Fruit fly (Drosophila melanogaster) whole organism, embryonic: Measurements from ENCODE around the gene CG14277.

Experiments used
- ATbp ChIP-seq: fragments of 200-800 bp; sonication (Bioruptor generic); optimal IDR thresholded peaks from 2 replicates; lab custom pipeline; 2017; ENCODE audit warnings: missing biosample characterization, mild to moderate bottlenecking, missing genetic modification characterization, missing genetic modification reagents
- Atf6 ChIP-seq: fragments of 200-800 bp; sonication (Bioruptor generic); IDR thresholded peaks from 2 replicates; pipeline ENCODE4 v1.3.6; 2022; ENCODE audit warnings: missing biosample characterization, missing genetic modification characterization
- CG10267 ChIP-seq: fragments of 200-800 bp; sonication (Bioruptor generic); optimal IDR thresholded peaks from 2 replicates; lab custom pipeline; 2018; ENCODE audit warnings: missing biosample characterization, mild to moderate bottlenecking, missing genetic modification characterization, moderate library complexity
- CG10565 ChIP-seq: fragments of 200-800 bp; sonication (Bioruptor generic); optimal IDR thresholded peaks from 3 replicates; lab custom pipeline; 2016; ENCODE audit warnings: missing biosample characterization, mild to moderate bottlenecking, missing genetic modification characterization
- CG10654 ChIP-seq: fragments of 200-800 bp; sonication (Bioruptor generic); optimal IDR thresholded peaks from 2 replicates; lab custom pipeline; 2016; ENCODE audit warnings: missing biosample characterization, missing genetic modification characterization
- CG11085 ChIP-seq: fragments of 200-800 bp; sonication (Bioruptor generic); IDR thresholded peaks from 2 replicates; pipeline ENCODE4 v1.3.6; 2022; ENCODE audit warnings: missing biosample characterization, missing genetic modification characterization
- CG11695 ChIP-seq: fragments of 200-800 bp; sonication (Bioruptor generic); IDR thresholded peaks from 3 replicates; pipeline ENCODE4 v1.3.6; 2022; ENCODE audit warnings: missing biosample characterization, missing genetic modification characterization
- CG12155 ChIP-seq: fragments of 200-800 bp; sonication (Bioruptor generic); optimal IDR thresholded peaks from 3 replicates; lab custom pipeline; 2016; ENCODE audit warnings: missing biosample characterization, missing genetic modification characterization
- CG12391 ChIP-seq: fragments of 200-800 bp; sonication (Bioruptor generic); optimal IDR thresholded peaks from 3 replicates; lab custom pipeline; 2018; ENCODE audit warnings: missing biosample characterization, mild to moderate bottlenecking, missing genetic modification characterization, moderate library complexity
- CG15011 ChIP-seq: fragments of 200-800 bp; sonication (Bioruptor generic); optimal IDR thresholded peaks from 3 replicates; lab custom pipeline; 2018; ENCODE audit warnings: missing biosample characterization, mild to moderate bottlenecking, missing genetic modification characterization
- CG1602 ChIP-seq: fragments of 200-800 bp; sonication (Bioruptor generic); optimal IDR thresholded peaks from 3 replicates; lab custom pipeline; 2016; ENCODE audit warnings: missing biosample characterization, missing genetic modification characterization
- CG17802 ChIP-seq: fragments of 200-800 bp; sonication (Bioruptor generic); optimal IDR thresholded peaks from 2 replicates; lab custom pipeline; 2018; ENCODE audit warnings: missing biosample characterization, mild to moderate bottlenecking, missing genetic modification characterization, moderate library complexity
- CG18476 ChIP-seq: fragments of 200-800 bp; sonication (Bioruptor generic); optimal IDR thresholded peaks from 2 replicates; lab custom pipeline; 2016; ENCODE audit warnings: missing biosample characterization, mild to moderate bottlenecking, missing genetic modification characterization
- CG18599 ChIP-seq: fragments of 200-800 bp; sonication (Bioruptor generic); optimal IDR thresholded peaks from 3 replicates; lab custom pipeline; 2017; ENCODE audit warnings: missing biosample characterization, missing genetic modification characterization, mild to moderate bottlenecking, moderate library complexity, missing genetic modification reagents
- CG31441 ChIP-seq: fragments of 200-800 bp; sonication (Bioruptor generic); IDR thresholded peaks from 2 replicates; pipeline ENCODE4 v1.3.6; 2022; ENCODE audit warnings: missing biosample characterization, missing genetic modification characterization
- CG3838 ChIP-seq: fragments of 200-800 bp; sonication (Bioruptor generic); optimal IDR thresholded peaks from 3 replicates; lab custom pipeline; 2016; ENCODE audit warnings: missing biosample characterization, missing genetic modification characterization
- CG4328 ChIP-seq: fragments of 200-800 bp; sonication (Bioruptor generic); optimal IDR thresholded peaks from 3 replicates; lab custom pipeline; 2017; ENCODE audit warnings: missing biosample characterization, missing genetic modification reagents, missing genetic modification characterization
- CG4617 ChIP-seq: fragments of 200-800 bp; sonication (Bioruptor generic); optimal IDR thresholded peaks from 3 replicates; lab custom pipeline; 2016; ENCODE audit warnings: missing biosample characterization, missing genetic modification characterization, borderline replicate concordance
- CG6654 ChIP-seq: fragments of 200-800 bp; sonication (Bioruptor generic); optimal IDR thresholded peaks from 2 replicates; lab custom pipeline; 2017; ENCODE audit warnings: missing biosample characterization, mild to moderate bottlenecking, missing genetic modification characterization
- CG8388 ChIP-seq: fragments of 200-800 bp; sonication (Bioruptor generic); optimal IDR thresholded peaks from 2 replicates; lab custom pipeline; 2019; ENCODE audit warnings: missing biosample characterization, mild to moderate bottlenecking, missing genetic modification characterization, moderate library complexity
- CG9215 ChIP-seq: fragments of 200-800 bp; sonication (Bioruptor generic); IDR thresholded peaks from 2 replicates; pipeline ENCODE4 v1.3.6; 2022; ENCODE audit warnings: missing biosample characterization, missing genetic modification characterization
- CTCF ChIP-seq: fragments of 200-800 bp; sonication (Bioruptor generic); optimal IDR thresholded peaks from 2 replicates; lab custom pipeline; 2017; ENCODE audit warnings: missing biosample characterization, mild to moderate bottlenecking, missing genetic modification characterization, moderate library complexity
- CrebB ChIP-seq: fragments of 200-800 bp; sonication (Bioruptor generic); optimal IDR thresholded peaks from 3 replicates; lab custom pipeline; 2018; ENCODE audit warnings: missing biosample characterization, mild to moderate bottlenecking, missing genetic modification characterization
- Dek ChIP-seq: fragments of 200-800 bp; sonication (Bioruptor generic); optimal IDR thresholded peaks from 3 replicates; lab custom pipeline; 2019; ENCODE audit warnings: missing biosample characterization, mild to moderate bottlenecking, missing genetic modification characterization, moderate library complexity
- ERR ChIP-seq: fragments of 200-800 bp; sonication (Bioruptor generic); optimal IDR thresholded peaks from 2 replicates; lab custom pipeline; 2016; ENCODE audit warnings: missing biosample characterization, missing genetic modification characterization
- Elba2 ChIP-seq: fragments of 200-800 bp; sonication (Bioruptor generic); optimal IDR thresholded peaks from 3 replicates; lab custom pipeline; 2016; ENCODE audit warnings: missing biosample characterization, missing genetic modification characterization
- Hr78 ChIP-seq, 2 experiments: fragments of 200-800 bp in 1 of 2; fragments of >200 bp in 1 of 2; sonication (Bioruptor generic) in 1 of 2; optimal IDR thresholded peaks; 2 replicates each; lab custom pipeline; 2017 to 2019; ENCODE audit warnings: missing biosample characterization in 2 of 2, missing genetic modification characterization in 2 of 2, mild to moderate bottlenecking in 1 of 2, moderate library complexity in 1 of 2
- MESR4 ChIP-seq: fragments of 200-800 bp; sonication (Bioruptor generic); optimal IDR thresholded peaks from 2 replicates; lab custom pipeline; 2018; ENCODE audit warnings: missing biosample characterization, mild to moderate bottlenecking, missing genetic modification characterization, moderate library complexity
- Neu2 ChIP-seq: fragments of 200-800 bp; sonication (Bioruptor generic); optimal IDR thresholded peaks from 3 replicates; lab custom pipeline; 2016; ENCODE audit warnings: missing biosample characterization, missing genetic modification characterization, borderline replicate concordance
- Stat92E ChIP-seq, 3 experiments: fragments of >200 bp in 2 of 3; fragments of 200-800 bp in 1 of 3; sonication (Bioruptor generic) in 1 of 3; optimal IDR thresholded peaks; 2 replicates each; lab custom pipeline; 2017 to 2019; ENCODE audit warnings: missing biosample characterization in 3 of 3, missing genetic modification characterization in 3 of 3, mild to moderate bottlenecking in 1 of 3, moderate library complexity in 1 of 3
- Xrp1 ChIP-seq: fragments of 200-800 bp; sonication (Bioruptor generic); IDR thresholded peaks from 2 replicates; pipeline ENCODE4 v1.3.6; 2022; ENCODE audit warnings: missing biosample characterization, missing genetic modification characterization
- bbx ChIP-seq: fragments of 200-800 bp; sonication (Bioruptor generic); IDR thresholded peaks from 2 replicates; pipeline ENCODE4 v1.3.6; 2022; ENCODE audit warnings: missing biosample characterization, missing genetic modification characterization; ENCODE audit not compliant: partially characterized antibody
- caup ChIP-seq: fragments of 200-800 bp; sonication (Bioruptor generic); optimal IDR thresholded peaks from 3 replicates; lab custom pipeline; 2017; ENCODE audit warnings: missing biosample characterization, mild to moderate bottlenecking, missing genetic modification characterization, moderate library complexity; ENCODE audit not compliant: severe bottlenecking
- corto ChIP-seq: fragments of 200-800 bp; sonication (Bioruptor generic); optimal IDR thresholded peaks from 2 replicates; lab custom pipeline; 2016; ENCODE audit warnings: missing biosample characterization, mild to moderate bottlenecking, missing genetic modification characterization, moderate library complexity
- gt ChIP-seq: fragments of 200-800 bp; sonication (Bioruptor generic); IDR thresholded peaks from 2 replicates; pipeline ENCODE4 v1.3.6; 2022; ENCODE audit warnings: missing biosample characterization, missing genetic modification characterization
- hth ChIP-seq: fragments of >200 bp; optimal IDR thresholded peaks from 2 replicates; lab custom pipeline; 2017; ENCODE audit warnings: inconsistent platforms
- insv ChIP-seq, 2 experiments: fragments of 200-800 bp; sonication (Bioruptor generic); optimal IDR thresholded peaks; 3 replicates each; lab custom pipeline; 2016 to 2018; ENCODE audit warnings: missing biosample characterization in 2 of 2, missing genetic modification characterization in 2 of 2
- jumu ChIP-seq: fragments of 200-800 bp; sonication (Bioruptor generic); optimal IDR thresholded peaks from 3 replicates; lab custom pipeline; 2016; ENCODE audit warnings: missing biosample characterization, missing genetic modification characterization
- knrl ChIP-seq: fragments of 200-800 bp; sonication (Bioruptor generic); IDR thresholded peaks from 3 replicates; pipeline ENCODE4 v1.3.6; 2022; ENCODE audit warnings: missing biosample characterization, missing genetic modification characterization; ENCODE audit not compliant: partially characterized antibody
- lola ChIP-seq, 3 experiments: fragments of >200 bp in 2 of 3; fragments of 200-800 bp in 1 of 3; sonication (Bioruptor generic) in 1 of 3; optimal IDR thresholded peaks; 2 replicates each; lab custom pipeline; 2017 to 2019; ENCODE audit warnings: missing biosample characterization in 3 of 3, missing genetic modification characterization in 3 of 3, mild to moderate bottlenecking in 1 of 3, moderate library complexity in 1 of 3
- maf-S ChIP-seq: fragments of 200-800 bp; sonication (Bioruptor generic); optimal IDR thresholded peaks from 2 replicates; lab custom pipeline; 2016; ENCODE audit warnings: missing biosample characterization, missing genetic modification characterization
- onecut ChIP-seq: fragments of 200-800 bp; sonication (Bioruptor generic); IDR thresholded peaks from 2 replicates; pipeline ENCODE4 v1.3.6; 2022; ENCODE audit warnings: missing biosample characterization, missing genetic modification characterization
- prd ChIP-seq, 3 experiments: fragments of >200 bp in 2 of 3; fragments of 200-800 bp in 1 of 3; sonication (Bioruptor generic) in 1 of 3; optimal IDR thresholded peaks in 2 of 3; IDR thresholded peaks in 1 of 3; 2 replicates in 2 of 3; 3 replicates in 1 of 3; pipeline versions ENCODE4 v1.3.6 to Lab custom; 2017 to 2022; ENCODE audit warnings: missing biosample characterization in 1 of 3, missing genetic modification characterization in 1 of 3
- ranshi ChIP-seq: fragments of 200-800 bp; sonication (Bioruptor generic); IDR thresholded peaks from 2 replicates; pipeline ENCODE4 v1.3.6; 2022; ENCODE audit warnings: missing biosample characterization, missing genetic modification characterization
- sc ChIP-seq, 3 experiments: fragments of >200 bp in 2 of 3; fragments of 200-800 bp in 1 of 3; sonication (Bioruptor generic) in 1 of 3; optimal IDR thresholded peaks; 2 replicates in 2 of 3; 3 replicates in 1 of 3; lab custom pipeline; 2017; ENCODE audit warnings: mild to moderate bottlenecking in 1 of 3, missing biosample characterization in 1 of 3, missing genetic modification characterization in 1 of 3, missing genetic modification reagents in 1 of 3
- sima ChIP-seq: fragments of 200-800 bp; sonication (Bioruptor generic); optimal IDR thresholded peaks from 2 replicates; lab custom pipeline; 2016; ENCODE audit warnings: missing biosample characterization, missing genetic modification characterization
- usp ChIP-seq: fragments of >200 bp; optimal IDR thresholded peaks from 2 replicates; lab custom pipeline; 2017; ENCODE audit warnings: missing biosample characterization, missing genetic modification characterization
- vnd ChIP-seq: fragments of 200-800 bp; sonication (Bioruptor generic); IDR thresholded peaks from 3 replicates; pipeline ENCODE4 v1.3.6; 2022; ENCODE audit warnings: missing biosample characterization, missing genetic modification characterization; ENCODE audit not compliant: partially characterized antibody

CG14277 gene

DNA sequence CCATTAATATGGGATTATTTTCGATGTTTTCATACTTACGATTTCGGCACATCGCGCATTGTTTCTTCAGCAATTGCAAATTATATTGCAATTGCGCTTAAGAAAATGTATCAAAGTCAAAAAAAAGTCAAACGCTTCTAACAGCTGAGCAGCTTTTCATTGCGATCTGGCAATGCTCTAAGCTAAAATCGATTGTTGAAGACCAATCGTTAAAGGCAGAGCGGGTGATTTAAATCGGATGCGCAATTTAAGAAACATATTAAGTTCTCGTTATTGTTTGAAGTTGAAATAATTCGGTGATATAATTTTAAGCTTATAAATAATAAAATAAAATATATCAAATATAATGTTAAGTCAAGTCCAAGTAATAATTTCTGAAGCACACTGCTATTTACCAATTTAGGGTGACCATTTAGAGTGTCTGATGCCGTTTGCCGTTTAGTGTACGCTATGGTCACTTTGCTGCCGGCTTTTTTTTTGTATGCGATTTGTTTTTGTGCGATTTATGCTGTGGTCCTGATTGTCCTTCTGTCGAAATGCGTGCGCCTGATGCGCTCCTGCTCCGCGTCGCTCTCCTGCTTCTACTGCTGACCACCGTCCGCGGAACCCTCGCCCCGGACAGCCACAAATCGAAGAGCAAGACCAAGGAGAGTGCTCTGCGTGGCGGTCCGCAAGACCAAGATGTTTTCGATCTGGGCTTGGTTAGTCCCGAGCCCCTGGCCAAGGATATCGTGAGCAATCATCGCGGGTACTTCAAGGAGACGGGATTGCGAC is 45.3 kb upstream of the CG14277 start, which contains the start of the genes CG8475 and CG8460 (continued):
- TF ChIP-seq knrl (GFP tag; lab: Robert Waterston, UW): 0 out of 3 replicates have a peak, but pooled peaks have one; percentile 36
- TF ChIP-seq CG4617 (GFP tag; lab: Kevin White, UChicago): peak; percentile 15
- peak; percentile 51 for TF ChIP-seq onecut
- peak; percentile 48 for TF ChIP-seq CG10267
- no peak for TF ChIP-seq Neu2
- no peak for TF ChIP-seq CG10654 (GFP tag; lab: Kevin White, UChicago)
- TF ChIP-seq ERR (GFP tag; lab: Kevin White, UChicago): peak; percentile 83
- TF ChIP-seq Elba2 (GFP tag; lab: Kevin White, UChicago): no peak
- no peak for TF ChIP-seq Dek
- no peak for TF ChIP-seq CG12391 (tag; lab: Kevin White, UChicago)
- no peak for TF ChIP-seq CG11695 (GFP tag; lab: Robert Waterston, UW)
- peak; percentile 75 for TF ChIP-seq ranshi
- no peak for TF ChIP-seq Atf6 (GFP tag; lab: Robert Waterston, UW)
- no peak for TF ChIP-seq lola (GFP tag; optimal IDR thresholded peaks at IDR 0.05; lab: Kevin White, UChicago)
- TF ChIP-seq insv (GFP tag; optimal IDR thresholded peaks at IDR 0.05; lab: Kevin White, UChicago): no peak
- TF ChIP-seq CG9215 (GFP tag; lab: Robert Waterston, UW): peak; percentile 69

DNA sequence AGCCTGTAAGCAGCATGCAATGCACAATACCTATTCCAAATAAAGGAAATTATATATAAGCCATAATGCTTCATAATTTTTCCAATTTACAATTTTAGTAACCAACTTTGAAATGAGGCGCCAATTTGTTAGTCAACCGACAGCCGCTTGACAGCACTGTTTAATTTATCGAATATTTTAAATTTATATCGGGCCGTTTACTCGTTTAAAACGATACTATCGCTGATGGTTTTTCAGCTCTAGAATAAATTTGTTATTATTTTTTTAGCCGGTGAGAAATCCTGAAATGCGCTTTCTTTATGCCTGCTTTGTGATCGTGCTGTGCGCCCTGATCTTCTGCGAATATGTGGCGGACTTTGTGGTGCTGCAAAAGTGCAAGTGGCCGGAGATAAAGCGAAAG is 43.5 kb upstream of the CG14277 start, which contains the start of gene PGAP5:
PGAP5 (plus strand) TSS at position 126 of the 400 bp plus-strand sequence.
- no peak for TF ChIP-seq CG8388 (GFP tag; lab: Kevin White, UChicago)
- no peak for TF ChIP-seq CG18476
- no peak for TF ChIP-seq CG3838 (GFP tag; lab: Kevin White, UChicago)
- TF ChIP-seq Stat92E (GFP tag; optimal IDR thresholded peaks at IDR 0.05; lab: Kevin White, UChicago): no peak
- TF ChIP-seq CTCF: no peak
- no peak for TF ChIP-seq sc (optimal IDR thresholded peaks at IDR 0.05; lab: Kevin White, UChicago)
- TF ChIP-seq sc (GFP tag; optimal IDR thresholded peaks at IDR 0.05; lab: Kevin White, UChicago): no peak
- no peak for TF ChIP-seq CG6654 (GFP tag; lab: Kevin White, UChicago)
- TF ChIP-seq CG1602 (GFP tag; lab: Kevin White, UChicago): no peak
- TF ChIP-seq prd (optimal IDR thresholded peaks at IDR 0.05; lab: Kevin White, UChicago): no peak
- no peak for TF ChIP-seq prd (GFP tag; IDR thresholded peaks at IDR 0.05; lab: Robert Waterston, UW)
- no peak for TF ChIP-seq caup (GFP tag; lab: Kevin White, UChicago)
- TF ChIP-seq corto (GFP tag; lab: Kevin White, UChicago): peak; percentile 19
- TF ChIP-seq CG15011: no peak
- peak; percentile 87 for TF ChIP-seq vnd (GFP tag; lab: Robert Waterston, UW)
- TF ChIP-seq MESR4 (GFP tag; lab: Kevin White, UChicago): peak; percentile 47
- no peak for TF ChIP-seq jumu
- TF ChIP-seq usp (GFP tag; lab: Kevin White, UChicago): no peak
- TF ChIP-seq CG31441: no peak
- peak; percentile 94 for TF ChIP-seq bbx (GFP tag; lab: Robert Waterston, UW)
- TF ChIP-seq CG17802 (tag; lab: Kevin White, UChicago): no peak
- no peak for TF ChIP-seq sima (GFP tag; lab: Kevin White, UChicago)
- no peak for TF ChIP-seq CrebB (tag; lab: Kevin White, UChicago)
- TF ChIP-seq Xrp1 (GFP tag; lab: Robert Waterston, UW): no peak
- TF ChIP-seq hth: no peak
- peak; percentile 29 for TF ChIP-seq CG12155 (GFP tag; lab: Kevin White, UChicago)
- no peak for TF ChIP-seq gt (GFP tag; lab: Robert Waterston, UW)
- TF ChIP-seq CG18599 (GFP tag; lab: Kevin White, UChicago): no peak
- no peak for TF ChIP-seq maf-S (GFP tag; lab: Kevin White, UChicago)
- no peak for TF ChIP-seq CG11085 (GFP tag; lab: Robert Waterston, UW)
- TF ChIP-seq CG10565 (GFP tag; lab: Kevin White, UChicago): no peak
- no peak for TF ChIP-seq ATbp (GFP tag; lab: Kevin White, UChicago)
- TF ChIP-seq CG4328 (GFP tag; lab: Kevin White, UChicago): no peak
- no peak for TF ChIP-seq Hr78 (GFP tag; optimal IDR thresholded peaks at IDR 0.05; lab: Kevin White, UChicago)
